Fruit fly (Drosophila melanogaster) whole organism, adult: Measurements from ENCODE around the gene CG8460.
A peak's percentile ranks its signal among the peaks of the same experiment; 100 is the strongest.

Experiments used
- CG12768 ChIP-seq: fragments of 200-800 bp; sonication (Bioruptor generic); optimal IDR thresholded peaks from 2 replicates; lab custom pipeline; 2017; ENCODE audit warnings: missing biosample characterization, missing genetic modification characterization, mild to moderate bottlenecking, moderate library complexity, missing genetic modification reagents
- CG14711 ChIP-seq: fragments of 200-800 bp; sonication (Bioruptor generic); optimal IDR thresholded peaks from 2 replicates; lab custom pipeline; 2018; ENCODE audit warnings: missing biosample characterization, mild to moderate bottlenecking, missing genetic modification characterization, moderate library complexity
- CG7101 ChIP-seq: fragments of 200-800 bp; sonication (Bioruptor generic); optimal IDR thresholded peaks from 2 replicates; lab custom pipeline; 2018; ENCODE audit warnings: missing biosample characterization, mild to moderate bottlenecking, missing genetic modification characterization, moderate library complexity
- Clk ChIP-seq: fragments of 200-800 bp; sonication (Bioruptor generic); optimal IDR thresholded peaks from 2 replicates; lab custom pipeline; 2017; ENCODE audit warnings: missing biosample characterization, missing genetic modification characterization
- cnc ChIP-seq, 2 experiments: fragments of >200 bp; optimal IDR thresholded peaks; 2 replicates each; lab custom pipeline; 2017

dm6 chr2L:8212666-8213270 lies 15.8 kb downstream of the CG8460 start, which contains the start of the genes CG8372 and CG8360:
- TF ChIP-seq CG14711 (tag; lab: Kevin White, UChicago) (peak; percentile 96), CG12768 (GFP tag; lab: Kevin White, UChicago) (peak; percentile 99), CG7101 (peak; percentile 99), cnc (optimal IDR thresholded peaks at IDR 0.05; lab: Kevin White, UChicago) (no peak), Clk (peak; percentile 98)
